Worm (Caenorhabditis elegans): ENCODE data around the gene B0403.5.

B0403.5 gene

DNA sequence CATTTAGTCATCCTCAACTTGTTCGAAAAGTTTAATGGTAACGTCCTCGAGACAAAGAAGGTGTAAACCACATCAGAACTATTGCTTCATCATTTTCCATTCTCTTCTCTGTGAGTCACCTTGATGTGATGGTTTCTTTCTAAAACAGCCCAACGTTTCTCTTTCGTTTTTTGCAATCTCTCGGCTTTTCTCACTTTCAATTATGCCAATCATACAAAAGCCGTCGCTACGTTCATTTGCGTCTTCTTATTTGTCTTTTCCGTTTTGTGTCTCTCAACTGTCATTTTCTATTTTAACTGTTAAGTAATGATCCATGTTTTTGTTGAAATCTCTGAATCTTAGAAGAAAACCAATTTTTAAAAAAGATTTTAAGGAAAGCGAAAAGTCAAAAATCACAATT lies at the start of gene B0403.5:
Gene B0403.5, plus strand, starts transcription at position 368 of the 400 bp plus-strand sequence.
- TF ChIP-seq ceh-62 (tag; optimal IDR thresholded peaks at IDR 0.05) (no peak), set-16 (GFP tag; IDR thresholded peaks at IDR 0.05) (no peak), dmd-9 (GFP tag; IDR thresholded peaks at IDR 0.05) (no peak), nhr-28 (tag; optimal IDR thresholded peaks at IDR 0.05) (no peak), attf-4 (tag; optimal IDR thresholded peaks at IDR 0.05) (no peak)

DNA sequence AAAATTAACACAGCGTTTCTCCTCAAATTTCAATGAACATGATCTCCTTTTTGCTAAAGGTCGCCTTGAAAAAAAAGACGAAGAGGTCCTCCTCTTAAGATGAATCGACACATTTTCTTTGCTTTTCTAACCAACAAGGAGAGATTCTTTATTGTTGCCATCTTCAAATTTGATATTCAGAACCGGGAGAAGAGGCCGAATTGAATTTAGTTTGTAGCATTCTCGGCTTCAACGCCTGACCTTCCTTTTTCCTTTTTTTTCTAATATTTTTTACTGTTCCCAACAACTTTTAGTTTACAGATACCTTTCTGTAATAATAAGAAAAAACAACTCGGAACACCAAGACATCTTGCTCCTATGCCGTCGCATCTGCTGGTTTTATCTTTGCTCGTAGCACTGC lies 37.8 kb upstream of the B0403.5 start, which contains the start of gene cah-5:
Gene cah-5, plus strand, starts transcription at position 301 of the 400 bp plus-strand sequence.
- TF ChIP-seq nhr-42 (GFP tag; IDR thresholded peaks at IDR 0.05) (no peak), fkh-10 (GFP tag; optimal IDR thresholded peaks at IDR 0.05) (peak; percentile 48), lsy-2 (tag; optimal IDR thresholded peaks at IDR 0.05) (no peak)

DNA sequence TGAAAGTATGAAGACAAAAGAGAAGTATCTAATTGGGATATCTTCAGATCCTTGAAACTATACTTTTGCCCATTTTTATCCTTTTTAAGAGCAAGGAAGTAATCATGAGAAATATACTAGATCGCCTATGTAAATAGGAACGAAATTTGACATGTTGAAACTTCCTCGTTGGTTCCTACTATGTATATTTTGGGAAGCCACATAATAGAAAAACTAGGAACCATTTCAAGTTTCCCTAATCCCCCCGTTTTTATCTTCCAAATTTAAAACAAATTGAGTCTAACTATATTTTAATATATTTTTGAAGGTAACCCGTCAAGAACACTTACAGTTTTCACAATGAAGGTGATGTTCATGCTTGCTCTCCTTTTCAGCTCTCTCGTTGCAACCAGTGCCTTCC lies 28.7 kb upstream of the B0403.5 start, which contains the start of gene flp-26:
Gene flp-26, plus strand, starts transcription at position 301 of the 400 bp plus-strand sequence.
- no peak for TF ChIP-seq ZK337.2 (GFP tag; IDR thresholded peaks at IDR 0.05)
- TF ChIP-seq unc-62 (GFP tag; optimal IDR thresholded peaks at IDR 0.05 in 1 of 2): peak in 1 of 2 experiments; percentile 33
- no peak for TF ChIP-seq unc-62 (tag; optimal IDR thresholded peaks at IDR 0.05)

- TF ChIP-seq aha-1 (tag) (peak; percentile 30), spr-3 (GFP tag; optimal IDR thresholded peaks at IDR 0.05) (no peak), unc-62 (GFP tag; optimal IDR thresholded peaks at IDR 0.05 in 1 of 2) (peak in 1 of 2 experiments; percentile 96), unc-62 (tag; optimal IDR thresholded peaks at IDR 0.05) (no peak)
Measured at ce11 chrX:7033716-7034270, 23.7 kb upstream of the B0403.5 start.

DNA sequence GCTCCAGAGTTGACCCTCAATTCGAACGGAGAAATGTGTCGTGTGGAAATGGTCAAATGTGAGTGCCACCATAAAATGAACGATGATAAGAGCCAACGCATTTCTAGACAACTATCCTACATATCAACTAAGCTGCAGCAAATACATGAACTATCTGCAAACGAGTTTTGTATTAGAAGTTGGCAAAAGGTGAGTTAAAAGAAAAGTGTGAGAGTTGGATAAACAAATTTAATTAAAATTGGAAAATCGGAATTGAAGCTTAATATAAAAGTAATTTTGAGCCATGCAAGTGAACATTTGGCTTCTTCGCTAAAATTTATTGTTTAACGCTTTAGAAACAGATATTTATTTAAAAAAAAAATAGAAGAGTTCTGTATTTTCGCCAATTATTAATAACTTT lies 21.6 kb upstream of the B0403.5 start, which contains the start of gene cest-19:
Gene cest-19, minus strand, starts transcription at position 101 of the 400 bp plus-strand sequence.
- TF ChIP-seq spr-3 (GFP tag; optimal IDR thresholded peaks at IDR 0.05) (no peak), nhr-76 (tag; optimal IDR thresholded peaks at IDR 0.05) (no peak), F37D6.2 (tag; optimal IDR thresholded peaks at IDR 0.05) (no peak), ceh-20 (GFP tag; IDR thresholded peaks at IDR 0.05) (no peak), pha-4 (GFP tag; IDR thresholded peaks at IDR 0.05) (no peak), pha-4 (tag; optimal IDR thresholded peaks at IDR 0.05) (no peak), pqm-1 (tag; optimal IDR thresholded peaks at IDR 0.05) (no peak), mxl-2 (GFP tag; conservative IDR thresholded peaks at IDR 0.05) (no peak), ama-1 (optimal IDR thresholded peaks at IDR 0.05) (no peak), T26A8.4 (GFP tag; IDR thresholded peaks at IDR 0.05) (no peak), egl-27 (tag; optimal IDR thresholded peaks at IDR 0.05) (no peak), nhr-28 (tag; optimal IDR thresholded peaks at IDR 0.05) (no peak), T20F7.1 (GFP tag; optimal IDR thresholded peaks at IDR 0.05) (no peak), lsy-2 (tag; optimal IDR thresholded peaks at IDR 0.05) (no peak), zip-11 (GFP tag; IDR thresholded peaks at IDR 0.05) (no peak), madf-5 (GFP tag; IDR thresholded peaks at IDR 0.05) (no peak), zfp-3 (GFP tag; conservative IDR thresholded peaks at IDR 0.05) (no peak), dve-1 (tag; optimal IDR thresholded peaks at IDR 0.05; ENCODE audit: insufficient read depth) (no peak), sdz-12 (GFP tag; optimal IDR thresholded peaks at IDR 0.05) (no peak)

DNA sequence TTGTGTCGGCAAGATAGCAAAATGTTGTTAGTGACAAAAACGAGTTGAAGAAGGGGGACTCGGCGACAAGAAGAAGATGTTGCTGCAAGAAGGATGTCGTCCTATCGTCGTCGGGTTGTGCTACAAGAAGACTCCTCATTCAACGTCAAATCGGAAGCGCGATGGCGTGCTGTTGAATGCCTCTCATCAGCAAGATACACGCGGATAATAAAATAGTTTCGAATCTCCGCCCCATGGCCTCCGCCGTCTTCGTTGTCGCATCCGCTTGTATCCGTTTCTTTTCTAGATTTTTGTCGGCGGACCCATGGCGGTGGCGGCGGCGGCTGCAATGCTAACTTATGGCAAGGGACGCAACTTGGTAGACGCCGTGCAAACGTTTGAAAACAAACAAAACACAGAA lies 19.5 kb upstream of the B0403.5 start:
- TF ChIP-seq T20F7.1 (GFP tag; optimal IDR thresholded peaks at IDR 0.05) (no peak), fkh-10 (GFP tag; optimal IDR thresholded peaks at IDR 0.05) (peak; percentile 7), aha-1 (tag) (peak; percentile 26), ctbp-1 (GFP tag; IDR thresholded peaks at IDR 0.05) (0 out of 2 replicates have a peak, but pooled peaks have one; percentile 15)

DNA sequence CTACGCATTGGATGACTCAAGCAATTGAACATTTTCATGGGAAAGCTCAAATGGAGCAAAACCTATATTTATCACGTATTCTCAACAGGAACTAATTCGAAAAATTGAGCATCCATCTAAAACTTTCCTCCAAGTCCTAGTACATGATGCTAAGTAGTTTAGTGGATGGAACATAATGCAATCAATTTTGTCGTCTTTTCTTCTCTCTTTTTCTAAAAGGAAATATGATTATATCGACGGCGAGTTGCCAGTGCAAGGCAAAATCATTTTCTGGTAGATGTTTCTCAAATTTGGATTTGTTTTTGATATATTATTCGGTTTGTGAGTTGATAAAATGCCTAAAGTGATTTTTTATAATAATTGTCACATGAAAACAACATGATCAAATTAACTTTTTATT lies 16.8 kb upstream of the B0403.5 start:
- TF ChIP-seq fkh-10 (GFP tag; optimal IDR thresholded peaks at IDR 0.05) (peak; percentile 47), tag-97 (GFP tag; IDR thresholded peaks at IDR 0.05) (no peak), aha-1 (tag) (peak; percentile 22), ces-1 (GFP tag; optimal IDR thresholded peaks at IDR 0.05) (peak; percentile 97), mep-1 (tag; optimal IDR thresholded peaks at IDR 0.05) (peak; percentile 21)
